Worm (Caenorhabditis elegans) whole organism, L1 larva: ENCODE measurements around the gene spp-22.
A peak's percentile ranks its signal among the peaks of the same experiment; 100 is the strongest.

Experiments used
- F16B12.6 ChIP-seq: fragments of 150-350 bp; optimal IDR thresholded peaks from 2 replicates; lab custom pipeline; 2014; ENCODE audit warnings: missing biosample characterization, missing genetic modification characterization
- aly-2 ChIP-seq: fragments of 150-350 bp; optimal IDR thresholded peaks from 2 replicates; lab custom pipeline; 2014; ENCODE audit warnings: missing biosample characterization, missing genetic modification characterization
- ceh-8 ChIP-seq: fragments of 200-800 bp; sonication (Bioruptor generic); optimal IDR thresholded peaks from 2 replicates; lab custom pipeline; 2018; ENCODE audit warnings: mild to moderate bottlenecking, missing genetic modification characterization, moderate library complexity, missing compliant biosample characterization
- ceh-82 ChIP-seq, 3 experiments: fragments of 150-350 bp in 1 of 3; sonication (generic microtip) in 2 of 3; optimal IDR thresholded peaks; 2 replicates each; lab custom pipeline; 2014 to 2017; ENCODE audit warnings: missing biosample characterization in 3 of 3, missing genetic modification characterization in 3 of 3
- ceh-88 ChIP-seq: fragments of 200-800 bp; sonication (Bioruptor generic); IDR thresholded peaks from 2 replicates; pipeline ENCODE4 v1.3.6; 2022; ENCODE audit warnings: missing genetic modification characterization, missing compliant biosample characterization
- ceh-90 ChIP-seq: sonication (generic microtip); optimal IDR thresholded peaks from 2 replicates; lab custom pipeline; 2016; ENCODE audit warnings: missing genetic modification characterization, missing compliant biosample characterization
- dpl-1 ChIP-seq, 3 experiments: fragments of 150-350 bp in 2 of 3; sonication (generic microtip) in 1 of 3; optimal IDR thresholded peaks; 2 replicates each; lab custom pipeline; 2014 to 2017; ENCODE audit warnings: missing biosample characterization in 3 of 3, missing genetic modification characterization in 3 of 3, missing genetic modification reagents in 3 of 3
- efl-1 ChIP-seq, 4 experiments: fragments of 150-350 bp; optimal IDR thresholded peaks in 3 of 4; peaks in 1 of 4; 1 replicate in 1 of 4; 2 replicates in 3 of 4; lab custom pipeline; 2014; ENCODE audit warnings: missing biosample characterization in 2 of 4, missing genetic modification characterization in 2 of 4, missing genetic modification reagents in 2 of 4
- egl-13 ChIP-seq: sonication (generic microtip); optimal IDR thresholded peaks from 2 replicates; lab custom pipeline; 2016; ENCODE audit warnings: missing genotype, missing genetic modification reagents, missing genetic modification characterization, missing compliant biosample characterization
- egl-27 ChIP-seq, 2 experiments: fragments of 150-350 bp in 1 of 2; sonication (generic microtip); optimal IDR thresholded peaks; 3 replicates each; lab custom pipeline; 2017 to 2018; ENCODE audit warnings: missing biosample characterization in 2 of 2, missing genetic modification characterization in 2 of 2, missing genetic modification reagents in 2 of 2
- elt-2 ChIP-seq: sonication (generic microtip); optimal IDR thresholded peaks from 2 replicates; lab custom pipeline; 2016; ENCODE audit warnings: missing genetic modification characterization, mild to moderate bottlenecking, inconsistent platforms, missing compliant biosample characterization, missing genetic modification reagents
- elt-3 ChIP-seq, 6 experiments: fragments of 150-350 bp in 1 of 6; sonication (generic microtip); optimal IDR thresholded peaks; 2 replicates each; lab custom pipeline; 2017 to 2018; ENCODE audit warnings: missing biosample characterization in 6 of 6, missing genetic modification characterization in 6 of 6, inconsistent platforms in 1 of 6
- ets-5 ChIP-seq: fragments of 200-800 bp; sonication (Bioruptor generic); IDR thresholded peaks from 2 replicates; pipeline ENCODE4 v1.3.6; 2022; ENCODE audit warnings: missing genetic modification characterization, missing compliant biosample characterization
- fos-1 ChIP-seq: fragments of 150-350 bp; optimal IDR thresholded peaks from 2 replicates; lab custom pipeline; 2014; ENCODE audit warnings: missing biosample characterization, missing genetic modification characterization
- hlh-17 ChIP-seq: fragments of 200-800 bp; sonication (Bioruptor generic); optimal IDR thresholded peaks from 2 replicates; lab custom pipeline; 2018; ENCODE audit warnings: missing genetic modification characterization, mild to moderate bottlenecking, missing compliant biosample characterization, moderate library complexity, borderline replicate concordance
- hpl-2 ChIP-seq: fragments of 150-350 bp; optimal IDR thresholded peaks from 2 replicates; lab custom pipeline; 2014; ENCODE audit warnings: missing biosample characterization, missing genetic modification reagents, missing genetic modification characterization
- irx-1 ChIP-seq: sonication (generic microtip); optimal IDR thresholded peaks from 2 replicates; lab custom pipeline; 2016; ENCODE audit warnings: missing genetic modification characterization, missing compliant biosample characterization
- jun-1 ChIP-seq: fragments of 150-350 bp; optimal IDR thresholded peaks from 2 replicates; lab custom pipeline; 2014; ENCODE audit warnings: missing biosample characterization, missing genetic modification reagents, missing genetic modification characterization
- lin-14 ChIP-seq: fragments of 200-800 bp; sonication (Bioruptor generic); optimal IDR thresholded peaks from 2 replicates; lab custom pipeline; 2018; ENCODE audit warnings: mild to moderate bottlenecking, missing genetic modification characterization, moderate library complexity, missing compliant biosample characterization
- lin-35 ChIP-seq, 2 experiments: fragments of 150-350 bp; optimal IDR thresholded peaks; 2 replicates each; lab custom pipeline; 2014; ENCODE audit warnings: missing biosample characterization in 2 of 2, missing genetic modification characterization in 2 of 2, missing genetic modification reagents in 2 of 2
- lin-39 ChIP-seq: fragments of 150-350 bp; optimal IDR thresholded peaks from 2 replicates; lab custom pipeline; 2014; ENCODE audit warnings: missing biosample characterization, missing genetic modification reagents, missing genetic modification characterization
- lsy-2 ChIP-seq, 2 experiments: fragments of 150-350 bp; optimal IDR thresholded peaks; 2 replicates each; lab custom pipeline; 2014; ENCODE audit warnings: missing biosample characterization in 2 of 2, missing genetic modification characterization in 2 of 2
- mep-1 ChIP-seq: fragments of 150-350 bp; optimal IDR thresholded peaks from 2 replicates; lab custom pipeline; 2014; ENCODE audit warnings: missing biosample characterization, missing genetic modification characterization
- nhr-12 ChIP-seq: sonication (generic microtip); optimal IDR thresholded peaks from 2 replicates; lab custom pipeline; 2017; ENCODE audit warnings: missing biosample characterization, missing genetic modification characterization
- nhr-19 ChIP-seq: fragments of 200-800 bp; sonication (Bioruptor generic); conservative IDR thresholded peaks from 2 replicates; pipeline ENCODE4 v1.3.6; 2022; ENCODE audit warnings: missing genetic modification characterization, missing compliant biosample characterization
- nhr-20 ChIP-seq: sonication (generic microtip); optimal IDR thresholded peaks from 2 replicates; lab custom pipeline; 2016; ENCODE audit warnings: mild to moderate bottlenecking, missing genetic modification characterization, missing compliant biosample characterization
- nhr-28 ChIP-seq: fragments of 150-350 bp; optimal IDR thresholded peaks from 2 replicates; lab custom pipeline; 2014; ENCODE audit warnings: missing biosample characterization, missing genetic modification characterization
- nhr-71 ChIP-seq: sonication (generic microtip); optimal IDR thresholded peaks from 2 replicates; lab custom pipeline; 2016; ENCODE audit warnings: mild to moderate bottlenecking, missing genetic modification characterization, moderate library complexity, missing compliant biosample characterization
- nhr-77 ChIP-seq: fragments of 150-350 bp; optimal IDR thresholded peaks from 2 replicates; lab custom pipeline; 2014; ENCODE audit warnings: missing biosample characterization, missing genetic modification characterization
- nhr-84 ChIP-seq: sonication (generic microtip); optimal IDR thresholded peaks from 2 replicates; lab custom pipeline; 2017; ENCODE audit warnings: missing biosample characterization, missing genetic modification characterization
- nhr-85 ChIP-seq: sonication (generic microtip); peaks from one replicate; lab custom pipeline; 2016; ENCODE audit warnings: missing genetic modification characterization, inconsistent platforms, missing compliant biosample characterization
- nhr-90 ChIP-seq: sonication (generic microtip); optimal IDR thresholded peaks from 2 replicates; lab custom pipeline; 2016; ENCODE audit warnings: mild to moderate bottlenecking, missing genetic modification characterization, missing compliant biosample characterization; ENCODE audit not compliant: poor library complexity
- pax-3 ChIP-seq: fragments of 200-800 bp; sonication (Bioruptor generic); optimal IDR thresholded peaks from 2 replicates; lab custom pipeline; 2018; ENCODE audit warnings: mild to moderate bottlenecking, missing genetic modification characterization, moderate library complexity, missing compliant biosample characterization
- pqm-1 ChIP-seq: sonication (generic microtip); optimal IDR thresholded peaks from 3 replicates; lab custom pipeline; 2017; ENCODE audit warnings: missing biosample characterization, missing genetic modification characterization
- rnt-1 ChIP-seq: sonication (generic microtip); optimal IDR thresholded peaks from 2 replicates; lab custom pipeline; 2016; ENCODE audit warnings: mild to moderate bottlenecking, missing genetic modification characterization, moderate library complexity, missing compliant biosample characterization
- snpc-4 ChIP-seq: fragments of 150-350 bp; optimal IDR thresholded peaks from 2 replicates; lab custom pipeline; 2014; ENCODE audit warnings: missing biosample characterization, missing genetic modification characterization
- snu-23 ChIP-seq: sonication (generic microtip); optimal IDR thresholded peaks from 2 replicates; lab custom pipeline; 2016; ENCODE audit warnings: missing genetic modification characterization, missing compliant biosample characterization
- sox-4 ChIP-seq: sonication (generic microtip); optimal IDR thresholded peaks from 2 replicates; lab custom pipeline; 2016; ENCODE audit warnings: missing genetic modification characterization, missing compliant biosample characterization
- sptf-1 ChIP-seq: fragments of 150-350 bp; optimal IDR thresholded peaks from 2 replicates; lab custom pipeline; 2014; ENCODE audit warnings: missing biosample characterization, missing genetic modification characterization
- sup-37 ChIP-seq: fragments of 200-800 bp; sonication (Bioruptor generic); optimal IDR thresholded peaks from 2 replicates; lab custom pipeline; 2018; ENCODE audit warnings: mild to moderate bottlenecking, missing genetic modification characterization, missing compliant biosample characterization
- swsn-7 ChIP-seq: sonication (generic microtip); optimal IDR thresholded peaks from 2 replicates; lab custom pipeline; 2016; ENCODE audit warnings: missing genetic modification characterization, missing compliant biosample characterization
- tlp-1 ChIP-seq: fragments of 150-350 bp; optimal IDR thresholded peaks from 2 replicates; lab custom pipeline; 2014; ENCODE audit warnings: missing biosample characterization, missing genetic modification characterization
- unc-130 ChIP-seq: fragments of 150-350 bp; optimal IDR thresholded peaks from 2 replicates; lab custom pipeline; 2017; ENCODE audit warnings: missing biosample characterization, missing genetic modification characterization, inconsistent platforms
- unc-30 ChIP-seq: sonication (generic microtip); optimal IDR thresholded peaks from 2 replicates; lab custom pipeline; 2017; ENCODE audit warnings: missing biosample characterization, missing genetic modification characterization
- unc-62 ChIP-seq: fragments of 150-350 bp; optimal IDR thresholded peaks from 2 replicates; lab custom pipeline; 2014; ENCODE audit warnings: missing biosample characterization, missing genetic modification reagents, missing genetic modification characterization
- unc-86 ChIP-seq: sonication (generic microtip); optimal IDR thresholded peaks from 2 replicates; lab custom pipeline; 2016; ENCODE audit warnings: missing genetic modification characterization, missing compliant biosample characterization
- unc-98 ChIP-seq: fragments of 200-800 bp; sonication (Bioruptor generic); IDR thresholded peaks from 2 replicates; pipeline ENCODE4 v1.3.6; 2022; ENCODE audit warnings: missing genetic modification characterization, missing compliant biosample characterization
- vab-15 ChIP-seq: sonication (generic microtip); optimal IDR thresholded peaks from 2 replicates; lab custom pipeline; 2017; ENCODE audit warnings: missing genotype, mild to moderate bottlenecking, missing genetic modification characterization, missing compliant biosample characterization
- zip-4 ChIP-seq: fragments of 200-800 bp; sonication (Bioruptor generic); optimal IDR thresholded peaks from 2 replicates; lab custom pipeline; 2018; ENCODE audit warnings: mild to moderate bottlenecking, missing genetic modification characterization, moderate library complexity, missing compliant biosample characterization
- ztf-4 ChIP-seq: fragments of 150-350 bp; optimal IDR thresholded peaks from 2 replicates; lab custom pipeline; 2014; ENCODE audit warnings: missing biosample characterization, missing genetic modification characterization

spp-22 gene

ce11 chrX:7244756-7245155 is 33.3 kb downstream of the spp-22 start:
- TF ChIP-seq efl-1 (optimal IDR thresholded peaks at IDR 0.05; lab: Kevin White, UChicago) (no peak), efl-1 (GFP tag; optimal IDR thresholded peaks at IDR 0.05 in 1 of 2; lab: Kevin White, UChicago) (peak in 1 of 2 experiments; percentile 32), lin-35 (GFP tag; optimal IDR thresholded peaks at IDR 0.05; lab: Kevin White, UChicago) (peak in 1 of 2 experiments; percentile 48), lsy-2 (tag; optimal IDR thresholded peaks at IDR 0.05; lab: Kevin White, UChicago) (no peak), rnt-1 (tag; lab: Kevin White, UChicago) (no peak), elt-2 (peak; percentile 90), unc-62 (GFP tag; lab: Kevin White, UChicago) (no peak), nhr-90 (tag; lab: Kevin White, UChicago) (peak; percentile 28), elt-3 (tag; optimal IDR thresholded peaks at IDR 0.05; lab: Kevin White, UChicago) (peak in 1 of 6 experiments; percentile 10), nhr-85 (no peak), nhr-77 (no peak), pqm-1 (peak; percentile 37), nhr-20 (tag; lab: Kevin White, UChicago) (peak; percentile 16), nhr-12 (tag; lab: Kevin White, UChicago) (no peak), lin-14 (GFP tag; lab: Kevin White, UChicago) (peak; percentile 26)

- no peak for TF ChIP-seq sox-4 (tag; lab: Kevin White, UChicago)
- peak; percentile 38 for TF ChIP-seq nhr-20 (tag; lab: Kevin White, UChicago)
- TF ChIP-seq ceh-90, result no peak
- TF ChIP-seq nhr-84, result no peak
- TF ChIP-seq dpl-1 (GFP tag; optimal IDR thresholded peaks at IDR 0.05; lab: Kevin White, UChicago), result no peak
- TF ChIP-seq snpc-4 (tag; lab: Kevin White, UChicago), result no peak
- TF ChIP-seq aly-2 (tag; lab: Kevin White, UChicago), result no peak
- TF ChIP-seq efl-1 (optimal IDR thresholded peaks at IDR 0.05; lab: Kevin White, UChicago), result no peak
- no peak for TF ChIP-seq efl-1 (GFP tag; optimal IDR thresholded peaks at IDR 0.05 in 1 of 2; lab: Kevin White, UChicago)
- TF ChIP-seq hlh-17 (GFP tag; lab: Kevin White, UChicago), result no peak
- TF ChIP-seq unc-62 (GFP tag; lab: Kevin White, UChicago), result no peak
- no peak for TF ChIP-seq nhr-19 (GFP tag; lab: Robert Waterston, UW)
- TF ChIP-seq egl-27 (tag; optimal IDR thresholded peaks at IDR 0.05; lab: Kevin White, UChicago), result no peak
- peak in 1 of 2 experiments; percentile 32 for TF ChIP-seq lin-35 (GFP tag; optimal IDR thresholded peaks at IDR 0.05; lab: Kevin White, UChicago)
- no peak for TF ChIP-seq ztf-4 (tag; lab: Kevin White, UChicago)
- no peak for TF ChIP-seq sup-37 (GFP tag; lab: Kevin White, UChicago)
- TF ChIP-seq swsn-7 (tag; lab: Kevin White, UChicago), result peak; percentile 9
- TF ChIP-seq ceh-82 (tag; optimal IDR thresholded peaks at IDR 0.05; lab: Kevin White, UChicago), result peak in 1 of 3 experiments; percentile 45
- TF ChIP-seq nhr-71 (tag; lab: Kevin White, UChicago), result peak; percentile 39
- peak; percentile 48 for TF ChIP-seq snu-23 (GFP tag; lab: Kevin White, UChicago)
- TF ChIP-seq fos-1 (tag; lab: Kevin White, UChicago), result no peak
- no peak for TF ChIP-seq zip-4 (GFP tag; lab: Kevin White, UChicago)
- no peak for TF ChIP-seq lin-39
- no peak for TF ChIP-seq ceh-8 (GFP tag; lab: Kevin White, UChicago)
- TF ChIP-seq nhr-85, result no peak
- no peak for TF ChIP-seq vab-15
- TF ChIP-seq irx-1, result peak; percentile 29
- TF ChIP-seq tlp-1, result no peak
- no peak for TF ChIP-seq mep-1
- no peak for TF ChIP-seq unc-98 (GFP tag; lab: Robert Waterston, UW)
- TF ChIP-seq nhr-28 (tag; lab: Kevin White, UChicago), result no peak
- TF ChIP-seq hpl-2 (GFP tag; lab: Kevin White, UChicago), result no peak
- TF ChIP-seq unc-30, result no peak
- TF ChIP-seq ets-5, result no peak
- peak in 1 of 2 experiments; percentile 52 for TF ChIP-seq lsy-2 (tag; optimal IDR thresholded peaks at IDR 0.05; lab: Kevin White, UChicago)
- no peak for TF ChIP-seq elt-3 (tag; optimal IDR thresholded peaks at IDR 0.05; lab: Kevin White, UChicago)
- no peak for TF ChIP-seq ceh-88 (GFP tag; lab: Robert Waterston, UW)
- no peak for TF ChIP-seq pax-3 (tag; lab: Kevin White, UChicago)
- no peak for TF ChIP-seq F16B12.6
- TF ChIP-seq unc-130, result no peak
- TF ChIP-seq unc-86 (tag; lab: Kevin White, UChicago), result no peak
- TF ChIP-seq jun-1, result no peak
- no peak for TF ChIP-seq sptf-1 (tag; lab: Kevin White, UChicago)
- no peak for TF ChIP-seq egl-13 (tag; lab: Kevin White, UChicago)
Measured at ce11 chrX:7254558-7254957, 43.1 kb downstream of the spp-22 start, which contains the start of gene F46H5.4. Gene F46H5.4, minus strand, starts transcription at chrX:7254610.
